Fruit fly (Drosophila melanogaster) whole organism, embryonic: Measurements from ENCODE around the gene CG11726.

Experiments
- Asciz ChIP-seq: fragments of 200-800 bp; sonication (Bioruptor generic); optimal IDR thresholded peaks from 2 replicates; lab custom pipeline; 2017; ENCODE audit warnings: missing biosample characterization, mild to moderate bottlenecking, missing genetic modification characterization, missing genetic modification reagents
- CG10147 ChIP-seq: fragments of 200-800 bp; sonication (Bioruptor generic); optimal IDR thresholded peaks from 2 replicates; lab custom pipeline; 2019; ENCODE audit warnings: missing biosample characterization, mild to moderate bottlenecking, missing genetic modification characterization, moderate library complexity
- CG10209 ChIP-seq: fragments of 200-800 bp; sonication (Bioruptor generic); optimal IDR thresholded peaks from 3 replicates; lab custom pipeline; 2017; ENCODE audit warnings: missing biosample characterization, mild to moderate bottlenecking, missing genetic modification characterization, missing genetic modification reagents
- CG1024 ChIP-seq: fragments of 200-800 bp; sonication (Bioruptor generic); IDR thresholded peaks from 2 replicates; pipeline ENCODE4 v1.3.6; 2022; ENCODE audit warnings: missing biosample characterization, missing genetic modification characterization
- CG10431 ChIP-seq: fragments of 200-800 bp; sonication (Bioruptor generic); optimal IDR thresholded peaks from 3 replicates; lab custom pipeline; 2018; ENCODE audit warnings: missing biosample characterization, mild to moderate bottlenecking, missing genetic modification characterization
- CG12071 ChIP-seq: fragments of 200-800 bp; sonication (Bioruptor generic); optimal IDR thresholded peaks from 3 replicates; lab custom pipeline; 2018; ENCODE audit warnings: missing biosample characterization, mild to moderate bottlenecking, missing genetic modification characterization
- CG13287 ChIP-seq: fragments of 200-800 bp; sonication (Bioruptor generic); IDR thresholded peaks from 2 replicates; pipeline ENCODE4 v1.3.6; 2022; ENCODE audit warnings: missing biosample characterization, missing genetic modification characterization; ENCODE audit not compliant: partially characterized antibody
- CG14710 ChIP-seq: fragments of 200-800 bp; sonication (Bioruptor generic); optimal IDR thresholded peaks from 3 replicates; lab custom pipeline; 2019; ENCODE audit warnings: missing biosample characterization, mild to moderate bottlenecking, missing genetic modification characterization, moderate library complexity
- CG15011 ChIP-seq: fragments of 200-800 bp; sonication (Bioruptor generic); optimal IDR thresholded peaks from 3 replicates; lab custom pipeline; 2018; ENCODE audit warnings: missing biosample characterization, mild to moderate bottlenecking, missing genetic modification characterization
- CG1529 ChIP-seq: fragments of 200-800 bp; sonication (Bioruptor generic); optimal IDR thresholded peaks from 3 replicates; lab custom pipeline; 2018; ENCODE audit warnings: missing biosample characterization, missing genetic modification characterization
- CG16779 ChIP-seq: fragments of 200-800 bp; sonication (Bioruptor generic); IDR thresholded peaks from 2 replicates; pipeline ENCODE4 v1.3.6; 2022; ENCODE audit warnings: missing biosample characterization, missing genetic modification characterization
- CG18599 ChIP-seq: fragments of 200-800 bp; sonication (Bioruptor generic); optimal IDR thresholded peaks from 3 replicates; lab custom pipeline; 2017; ENCODE audit warnings: missing biosample characterization, missing genetic modification characterization, mild to moderate bottlenecking, moderate library complexity, missing genetic modification reagents
- CG18764 ChIP-seq: fragments of 200-800 bp; sonication (Bioruptor generic); optimal IDR thresholded peaks from 3 replicates; lab custom pipeline; 2016; ENCODE audit warnings: missing biosample characterization, missing genetic modification characterization
- CG2678 ChIP-seq: fragments of 200-800 bp; sonication (Bioruptor generic); optimal IDR thresholded peaks from 3 replicates; lab custom pipeline; 2019; ENCODE audit warnings: missing biosample characterization, mild to moderate bottlenecking, missing genetic modification characterization, moderate library complexity
- CG30431 ChIP-seq: fragments of 200-800 bp; sonication (Bioruptor generic); optimal IDR thresholded peaks from 2 replicates; lab custom pipeline; 2017; ENCODE audit warnings: missing biosample characterization, missing genetic modification characterization
- CG31441 ChIP-seq: fragments of 200-800 bp; sonication (Bioruptor generic); IDR thresholded peaks from 2 replicates; pipeline ENCODE4 v1.3.6; 2022; ENCODE audit warnings: missing biosample characterization, missing genetic modification characterization
- CG34224 ChIP-seq: fragments of 200-800 bp; sonication (Bioruptor generic); IDR thresholded peaks from 3 replicates; pipeline ENCODE4 v1.3.6; 2022; ENCODE audit warnings: missing biosample characterization, missing genetic modification characterization; ENCODE audit not compliant: partially characterized antibody
- CG3726 ChIP-seq: fragments of 200-800 bp; sonication (Bioruptor generic); IDR thresholded peaks from 3 replicates; pipeline ENCODE4, ENCODE4 v1.3.6; 2022; ENCODE audit warnings: missing biosample characterization, missing genetic modification characterization
- CG7928 ChIP-seq: fragments of 200-800 bp; sonication (Bioruptor generic); optimal IDR thresholded peaks from 2 replicates; lab custom pipeline; 2017; ENCODE audit warnings: missing biosample characterization, mild to moderate bottlenecking, missing genetic modification characterization
- CG8281 ChIP-seq: fragments of 200-800 bp; sonication (Bioruptor generic); optimal IDR thresholded peaks from 2 replicates; lab custom pipeline; 2018; ENCODE audit warnings: missing biosample characterization, mild to moderate bottlenecking, missing genetic modification characterization, moderate library complexity
- CG8290 ChIP-seq, 3 experiments: fragments of 200-800 bp; sonication (Bioruptor generic); optimal IDR thresholded peaks; 2 replicates each; lab custom pipeline; 2016 to 2019; ENCODE audit warnings: missing biosample characterization in 3 of 3, missing genetic modification characterization in 3 of 3, mild to moderate bottlenecking in 2 of 3, moderate library complexity in 1 of 3
- CG8388 ChIP-seq: fragments of 200-800 bp; sonication (Bioruptor generic); optimal IDR thresholded peaks from 2 replicates; lab custom pipeline; 2019; ENCODE audit warnings: missing biosample characterization, mild to moderate bottlenecking, missing genetic modification characterization, moderate library complexity
- CG9215 ChIP-seq: fragments of 200-800 bp; sonication (Bioruptor generic); IDR thresholded peaks from 2 replicates; pipeline ENCODE4 v1.3.6; 2022; ENCODE audit warnings: missing biosample characterization, missing genetic modification characterization
- Doc3 ChIP-seq: fragments of 200-800 bp; sonication (Bioruptor generic); IDR thresholded peaks from 3 replicates; pipeline ENCODE4 v1.3.6; 2022; ENCODE audit warnings: missing biosample characterization, missing genetic modification characterization; ENCODE audit not compliant: partially characterized antibody
- Elba2 ChIP-seq: fragments of 200-800 bp; sonication (Bioruptor generic); optimal IDR thresholded peaks from 3 replicates; lab custom pipeline; 2016; ENCODE audit warnings: missing biosample characterization, missing genetic modification characterization
- Fer1 ChIP-seq: fragments of 200-800 bp; sonication (Bioruptor generic); optimal IDR thresholded peaks from 2 replicates; lab custom pipeline; 2017; ENCODE audit warnings: missing biosample characterization, mild to moderate bottlenecking, missing genetic modification characterization
- Fer3 ChIP-seq: fragments of 200-800 bp; sonication (Bioruptor generic); optimal IDR thresholded peaks from 2 replicates; lab custom pipeline; 2018; ENCODE audit warnings: missing biosample characterization, mild to moderate bottlenecking, missing genetic modification characterization, moderate library complexity
- NFAT ChIP-seq: fragments of 200-800 bp; sonication (Bioruptor generic); IDR thresholded peaks from 2 replicates; pipeline ENCODE4 v1.3.6; 2022; ENCODE audit warnings: missing biosample characterization, missing genetic modification characterization
- NK7.1 ChIP-seq: fragments of 200-800 bp; sonication (Bioruptor generic); optimal IDR thresholded peaks from 3 replicates; lab custom pipeline; 2016; ENCODE audit warnings: missing biosample characterization, missing genetic modification characterization
- Optix ChIP-seq: fragments of 200-800 bp; sonication (Bioruptor generic); IDR thresholded peaks from 3 replicates; pipeline ENCODE4 v1.3.6; 2022; ENCODE audit warnings: missing biosample characterization, missing genetic modification characterization
- Pdp1 ChIP-seq, 2 experiments: fragments of 200-800 bp; sonication (Bioruptor generic); optimal IDR thresholded peaks; 3 replicates each; lab custom pipeline; 2016; ENCODE audit warnings: missing biosample characterization in 2 of 2, missing genetic modification characterization in 2 of 2, mild to moderate bottlenecking in 1 of 2, moderate library complexity in 1 of 2
- Ptx1 ChIP-seq: fragments of 200-800 bp; sonication (Bioruptor generic); IDR thresholded peaks from 2 replicates; pipeline ENCODE4 v1.3.6; 2022; ENCODE audit warnings: missing biosample characterization, missing genetic modification characterization
- Vsx1 ChIP-seq: fragments of 200-800 bp; sonication (Bioruptor generic); optimal IDR thresholded peaks from 2 replicates; lab custom pipeline; 2017; ENCODE audit warnings: missing biosample characterization, mild to moderate bottlenecking, missing genetic modification characterization, missing genetic modification reagents
- chinmo ChIP-seq: fragments of 200-800 bp; sonication (Bioruptor generic); IDR thresholded peaks from 4 replicates; pipeline ENCODE4 v1.3.6; 2022; ENCODE audit warnings: missing biosample characterization, missing genetic modification characterization; ENCODE audit not compliant: partially characterized antibody
- insv ChIP-seq, 2 experiments: fragments of 200-800 bp; sonication (Bioruptor generic); optimal IDR thresholded peaks; 3 replicates each; lab custom pipeline; 2016 to 2018; ENCODE audit warnings: missing biosample characterization in 2 of 2, missing genetic modification characterization in 2 of 2
- ken ChIP-seq: fragments of 200-800 bp; sonication (Bioruptor generic); IDR thresholded peaks from 3 replicates; pipeline ENCODE4 v1.3.6; 2022; ENCODE audit warnings: missing biosample characterization, missing genetic modification characterization
- klu ChIP-seq: fragments of 200-800 bp; sonication (Bioruptor generic); IDR thresholded peaks from 2 replicates; pipeline ENCODE4 v1.3.6; 2022; ENCODE audit warnings: missing biosample characterization, missing genetic modification characterization
- nerfin-1 ChIP-seq: fragments of 200-800 bp; sonication (Bioruptor generic); optimal IDR thresholded peaks from 3 replicates; lab custom pipeline; 2019; ENCODE audit warnings: missing biosample characterization, mild to moderate bottlenecking, missing genetic modification characterization, moderate library complexity
- nom ChIP-seq: fragments of 200-800 bp; sonication (Bioruptor generic); optimal IDR thresholded peaks from 2 replicates; lab custom pipeline; 2017; ENCODE audit warnings: missing biosample characterization, missing genetic modification characterization, mild to moderate bottlenecking, moderate library complexity, missing genetic modification reagents
- pros ChIP-seq: fragments of 200-800 bp; sonication (Bioruptor generic); optimal IDR thresholded peaks from 3 replicates; lab custom pipeline; 2019; ENCODE audit warnings: missing biosample characterization, mild to moderate bottlenecking, missing genetic modification characterization, moderate library complexity
- seq ChIP-seq: fragments of 200-800 bp; sonication (Bioruptor generic); IDR thresholded peaks from 2 replicates; pipeline ENCODE4 v1.3.6; 2022; ENCODE audit warnings: missing biosample characterization, missing genetic modification characterization
- sna ChIP-seq: fragments of 200-800 bp; sonication (Bioruptor generic); IDR thresholded peaks from 2 replicates; pipeline ENCODE4 v1.3.6; 2022; ENCODE audit warnings: missing biosample characterization, missing genetic modification characterization; ENCODE audit not compliant: partially characterized antibody
- stc ChIP-seq: fragments of 200-800 bp; sonication (Bioruptor generic); IDR thresholded peaks from 2 replicates; pipeline ENCODE4 v1.3.6; 2022; ENCODE audit warnings: missing biosample characterization, missing genetic modification characterization
- tin ChIP-seq: fragments of 200-800 bp; sonication (Bioruptor generic); optimal IDR thresholded peaks from 3 replicates; lab custom pipeline; 2016; ENCODE audit warnings: missing biosample characterization, missing genetic modification characterization
- tll ChIP-seq, 2 experiments: fragments of 200-800 bp in 1 of 2; fragments of >200 bp in 1 of 2; sonication (Bioruptor generic) in 1 of 2; optimal IDR thresholded peaks; 2 replicates each; lab custom pipeline; 2017 to 2019; ENCODE audit warnings: missing biosample characterization in 2 of 2, missing genetic modification characterization in 2 of 2, mild to moderate bottlenecking in 1 of 2, moderate library complexity in 1 of 2
- wek ChIP-seq: fragments of 200-800 bp; sonication (Bioruptor generic); optimal IDR thresholded peaks from 3 replicates; lab custom pipeline; 2018; ENCODE audit warnings: missing biosample characterization, mild to moderate bottlenecking, missing genetic modification characterization, moderate library complexity
- z ChIP-seq: fragments of 200-800 bp; sonication (Bioruptor generic); IDR thresholded peaks from 3 replicates; pipeline ENCODE4 v1.3.6; 2022; ENCODE audit warnings: missing biosample characterization, missing genetic modification characterization

Gene CG11726

dm6 chr3L:11369778-11370684 is 24.5 kb upstream of the CG11726 start (continued):
- TF ChIP-seq CG7928 (GFP tag; lab: Kevin White, UChicago) (no peak), CG30431 (GFP tag; lab: Kevin White, UChicago) (peak; percentile 1), CG10209 (GFP tag; lab: Kevin White, UChicago) (no peak), ken (GFP tag; lab: Robert Waterston, UW) (no peak), NK7.1 (no peak), Optix (GFP tag; lab: Robert Waterston, UW) (no peak), Fer1 (GFP tag; lab: Kevin White, UChicago) (peak; percentile 12), seq (GFP tag; lab: Robert Waterston, UW) (no peak), tll (GFP tag; optimal IDR thresholded peaks at IDR 0.05; lab: Kevin White, UChicago) (no peak), Ptx1 (GFP tag; lab: Robert Waterston, UW) (0 out of 2 replicates have a peak, but pooled peaks have one; percentile 15), CG10431 (no peak), CG14710 (tag; lab: Kevin White, UChicago) (peak; percentile 72), CG16779 (GFP tag; lab: Robert Waterston, UW) (no peak), CG2678 (peak; percentile 71), CG18764 (GFP tag; lab: Kevin White, UChicago) (no peak), Asciz (GFP tag; lab: Kevin White, UChicago) (peak; percentile 44), klu (GFP tag; lab: Robert Waterston, UW) (no peak), CG8388 (GFP tag; lab: Kevin White, UChicago) (peak; percentile 34), CG9215 (GFP tag; lab: Robert Waterston, UW) (no peak), chinmo (GFP tag; lab: Robert Waterston, UW) (no peak), CG1529 (GFP tag; lab: Kevin White, UChicago) (peak; percentile 10), nerfin-1 (tag; lab: Kevin White, UChicago) (peak; percentile 40), NFAT (GFP tag; lab: Robert Waterston, UW) (no peak), pros (GFP tag; lab: Kevin White, UChicago) (no peak), CG34224 (GFP tag; lab: Robert Waterston, UW) (no peak), Doc3 (GFP tag; lab: Robert Waterston, UW) (no peak), tin (GFP tag; lab: Kevin White, UChicago) (peak; percentile 25), CG3726 (GFP tag; lab: Robert Waterston, UW) (0 out of 3 replicates have a peak, but pooled peaks have one; percentile 19), CG8281 (tag; lab: Kevin White, UChicago) (peak; percentile 21), z (no peak; the same call in 2 of the 3 replicates), CG31441 (peak; percentile 79), nom (GFP tag; lab: Kevin White, UChicago) (peak; percentile 78), stc (GFP tag; lab: Robert Waterston, UW) (0 out of 2 replicates have a peak, but pooled peaks have one; percentile 24), Elba2 (GFP tag; lab: Kevin White, UChicago) (no peak), Vsx1 (GFP tag; lab: Kevin White, UChicago) (no peak), sna (GFP tag; lab: Robert Waterston, UW) (no peak), Fer3 (tag; lab: Kevin White, UChicago) (peak; percentile 44), CG12071 (no peak), CG8290 (GFP tag; optimal IDR thresholded peaks at IDR 0.05; lab: Kevin White, UChicago) (no peak), CG8290 (tag; optimal IDR thresholded peaks at IDR 0.05; lab: Kevin White, UChicago) (peak in 1 of 2 experiments; percentile 25), CG13287 (no peak), Pdp1 (GFP tag; optimal IDR thresholded peaks at IDR 0.05; lab: Kevin White, UChicago) (no peak), CG15011 (peak; percentile 6), wek (GFP tag; lab: Kevin White, UChicago) (no peak), CG1024 (GFP tag; lab: Robert Waterston, UW) (no peak), CG18599 (peak; percentile 44), CG10147 (GFP tag; lab: Kevin White, UChicago) (peak; percentile 39), insv (GFP tag; optimal IDR thresholded peaks at IDR 0.05; lab: Kevin White, UChicago) (no peak)
